Fruit fly (Drosophila melanogaster): ENCODE data around the gene CG5986.

- TF ChIP-seq psq (optimal IDR thresholded peaks at IDR 0.05) (no peak), Myc (optimal IDR thresholded peaks at IDR 0.05) (no peak), insv (optimal IDR thresholded peaks at IDR 0.05) (no peak), Sin3A (optimal IDR thresholded peaks at IDR 0.05) (no peak), h (optimal IDR thresholded peaks at IDR 0.05) (no peak), ttk (optimal IDR thresholded peaks at IDR 0.05) (no peak)
Observed at dm6 chr3R:24051459-24052165, 4.0 kb downstream of the CG5986 start.

Measured in Kc167 (cell line).